Worm (Caenorhabditis elegans): ENCODE results near the gene clec-157.

The clec-157 gene

ce11 chrIII:4861744-4862401, 17.6 kb upstream of the clec-157 start, which contains the start of the genes C35D10.10 and C35D10.5:
Gene C35D10.10 (minus strand): TSS chrIII:4861794.
Gene C35D10.5 (plus strand): TSS chrIII:4862351.
- no peak for TF ChIP-seq him-1 (tag; optimal IDR thresholded peaks at IDR 0.05)
- no peak for TF ChIP-seq W03F9.2 (tag; optimal IDR thresholded peaks at IDR 0.05)
- no peak for TF ChIP-seq dao-5 (tag; optimal IDR thresholded peaks at IDR 0.05)

- TF ChIP-seq dao-5 (tag; optimal IDR thresholded peaks at IDR 0.05): no peak
- TF ChIP-seq him-1 (tag; optimal IDR thresholded peaks at IDR 0.05): no peak
- no peak for TF ChIP-seq W03F9.2 (tag; optimal IDR thresholded peaks at IDR 0.05)
Observed at ce11 chrIII:4859039-4859438, 14.8 kb upstream of the clec-157 start, which contains the start of gene C35D10.6. Gene C35D10.6 (plus strand): TSS chrIII:4859339.

- TF ChIP-seq dao-5 (tag; optimal IDR thresholded peaks at IDR 0.05) (no peak), him-1 (tag; optimal IDR thresholded peaks at IDR 0.05) (no peak), W03F9.2 (tag; optimal IDR thresholded peaks at IDR 0.05) (no peak)
Observed at ce11 chrIII:4856992-4857391, 12.8 kb upstream of the clec-157 start.

ce11 chrIII:4856109-4856508, 11.9 kb upstream of the clec-157 start, which contains the start of gene C35D10.7:
Gene C35D10.7 (plus strand): TSS chrIII:4856193.
- no peak for TF ChIP-seq him-1 (tag; optimal IDR thresholded peaks at IDR 0.05)
- no peak for TF ChIP-seq dao-5 (tag; optimal IDR thresholded peaks at IDR 0.05)
- TF ChIP-seq W03F9.2 (tag; optimal IDR thresholded peaks at IDR 0.05): no peak

- TF ChIP-seq him-1 (tag; optimal IDR thresholded peaks at IDR 0.05): no peak
- TF ChIP-seq dao-5 (tag; optimal IDR thresholded peaks at IDR 0.05): no peak
- TF ChIP-seq W03F9.2 (tag; optimal IDR thresholded peaks at IDR 0.05): no peak
Observed at ce11 chrIII:4854918-4855317, 10.7 kb upstream of the clec-157 start, which contains the start of gene C35D10.8. Gene C35D10.8 (plus strand): TSS chrIII:4855218.

- TF ChIP-seq dao-5 (tag; optimal IDR thresholded peaks at IDR 0.05) (no peak), W03F9.2 (tag; optimal IDR thresholded peaks at IDR 0.05) (no peak), him-1 (tag; optimal IDR thresholded peaks at IDR 0.05) (no peak)
Observed at ce11 chrIII:4852025-4852424, 7.8 kb upstream of the clec-157 start, which contains the start of gene ced-4. Gene ced-4 (plus strand): TSS chrIII:4852325.

- TF ChIP-seq W03F9.2 (tag; optimal IDR thresholded peaks at IDR 0.05) (peak; percentile 73), him-1 (tag; optimal IDR thresholded peaks at IDR 0.05) (no peak), dao-5 (tag; optimal IDR thresholded peaks at IDR 0.05) (no peak)
Observed at ce11 chrIII:4850139-4850538, 5.9 kb upstream of the clec-157 start, which contains the start of gene F26A1.1. Gene F26A1.1 (plus strand): TSS chrIII:4850507.

- no peak for TF ChIP-seq him-1 (tag; optimal IDR thresholded peaks at IDR 0.05)
Observed at ce11 chrIII:4849739-4850138, 5.5 kb upstream of the clec-157 start, which contains the start of gene nonu-1. Gene nonu-1 (minus strand): TSS chrIII:4849907.

- no peak for TF ChIP-seq him-1 (tag; optimal IDR thresholded peaks at IDR 0.05)
- TF ChIP-seq dao-5 (tag; optimal IDR thresholded peaks at IDR 0.05): no peak
- TF ChIP-seq W03F9.2 (tag; optimal IDR thresholded peaks at IDR 0.05): no peak
Observed at ce11 chrIII:4842173-4842572, 2.1 kb downstream of the clec-157 start, which contains the start of gene clec-156. Gene clec-156 (minus strand): TSS chrIII:4842273.

- no peak for TF ChIP-seq dao-5 (tag; optimal IDR thresholded peaks at IDR 0.05)
- TF ChIP-seq him-1 (tag; optimal IDR thresholded peaks at IDR 0.05): no peak
- TF ChIP-seq W03F9.2 (tag; optimal IDR thresholded peaks at IDR 0.05): no peak
Observed at ce11 chrIII:4837429-4837828, 6.8 kb downstream of the clec-157 start, which contains the start of the genes acbp-7 and F26A1.19. Gene acbp-7 (plus strand): TSS chrIII:4837729. Gene F26A1.19 (plus strand): TSS chrIII:4837731.

- TF ChIP-seq him-1 (tag; optimal IDR thresholded peaks at IDR 0.05) (no peak), W03F9.2 (tag; optimal IDR thresholded peaks at IDR 0.05) (no peak), dao-5 (tag; optimal IDR thresholded peaks at IDR 0.05) (no peak)
Observed at ce11 chrIII:4830207-4830606, 14.0 kb downstream of the clec-157 start, which contains the start of gene nspd-9. Gene nspd-9 (minus strand): TSS chrIII:4830307.

- TF ChIP-seq him-1 (tag; optimal IDR thresholded peaks at IDR 0.05) (no peak), W03F9.2 (tag; optimal IDR thresholded peaks at IDR 0.05) (no peak), dao-5 (tag; optimal IDR thresholded peaks at IDR 0.05) (no peak)
Observed at ce11 chrIII:4829440-4829839, 14.8 kb downstream of the clec-157 start, which contains the start of gene F26A1.9. Gene F26A1.9 (minus strand): TSS chrIII:4829540.

ce11 chrIII:4826606-4827005, 17.6 kb downstream of the clec-157 start, which contains the start of gene F26A1.3:
Gene F26A1.3 (plus strand): TSS chrIII:4826906.
- TF ChIP-seq W03F9.2 (tag; optimal IDR thresholded peaks at IDR 0.05) (no peak), him-1 (tag; optimal IDR thresholded peaks at IDR 0.05) (no peak), dao-5 (tag; optimal IDR thresholded peaks at IDR 0.05) (no peak)

- TF ChIP-seq W03F9.2 (tag; optimal IDR thresholded peaks at IDR 0.05) (no peak), dao-5 (tag; optimal IDR thresholded peaks at IDR 0.05) (no peak), him-1 (tag; optimal IDR thresholded peaks at IDR 0.05) (no peak)
Observed at ce11 chrIII:4822140-4822539, 22.1 kb downstream of the clec-157 start, which contains the start of gene F26A1.8. Gene F26A1.8 (minus strand): TSS chrIII:4822240.

Data from whole organism, L4/young adult.